Worm (Caenorhabditis elegans): ENCODE measurements around the gene vamp-8.

DNA sequence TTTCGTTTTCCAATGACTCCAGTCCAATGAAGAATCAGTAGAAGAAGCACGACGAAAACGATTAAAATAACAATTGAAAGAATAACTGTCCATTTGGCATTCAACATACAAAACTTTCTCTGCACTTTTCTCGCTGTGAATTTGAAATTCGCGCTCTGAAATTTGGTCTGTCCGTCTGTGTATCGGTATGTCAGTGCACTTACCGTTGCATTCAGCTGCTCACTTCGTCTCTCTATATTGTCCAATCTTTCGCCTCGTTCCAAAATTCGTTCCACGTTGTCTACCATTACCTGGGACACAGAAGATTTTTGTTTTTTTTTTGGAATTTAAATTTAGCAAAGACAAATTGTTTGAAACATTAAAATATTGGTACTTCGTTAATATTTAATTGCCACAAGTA is 4.5 kb downstream of the vamp-8 start:
- TF ChIP-seq W03F9.2 (tag; optimal IDR thresholded peaks at IDR 0.05) (no peak), him-1 (tag; optimal IDR thresholded peaks at IDR 0.05) (no peak), dao-5 (tag; optimal IDR thresholded peaks at IDR 0.05) (no peak)

All from whole organism, L4/young adult.